Fruit fly (Drosophila melanogaster) whole organism, embryonic: ENCODE data around the gene CG13912.

Experiments
- CG2678 ChIP-seq: fragments of 200-800 bp; sonication (Bioruptor generic); optimal IDR thresholded peaks from 3 replicates; lab custom pipeline; 2019; ENCODE audit warnings: missing biosample characterization, mild to moderate bottlenecking, missing genetic modification characterization, moderate library complexity
- CG3838 ChIP-seq: fragments of 200-800 bp; sonication (Bioruptor generic); optimal IDR thresholded peaks from 3 replicates; lab custom pipeline; 2016; ENCODE audit warnings: missing biosample characterization, missing genetic modification characterization
- Chrac-16 ChIP-seq: fragments of 200-800 bp; sonication (Bioruptor generic); optimal IDR thresholded peaks from 3 replicates; lab custom pipeline; 2016; ENCODE audit warnings: missing biosample characterization, missing genetic modification characterization
- Dip2 ChIP-seq: fragments of 200-800 bp; sonication (Bioruptor generic); IDR thresholded peaks from 2 replicates; pipeline ENCODE4 v1.3.6; 2022; ENCODE audit warnings: missing biosample characterization, missing genetic modification characterization
- Fer3 ChIP-seq: fragments of 200-800 bp; sonication (Bioruptor generic); optimal IDR thresholded peaks from 2 replicates; lab custom pipeline; 2018; ENCODE audit warnings: missing biosample characterization, mild to moderate bottlenecking, missing genetic modification characterization, moderate library complexity
- NC2α ChIP-seq: fragments of 200-800 bp; sonication (Bioruptor generic); optimal IDR thresholded peaks from 2 replicates; lab custom pipeline; 2016; ENCODE audit warnings: missing biosample characterization, missing genetic modification characterization
- ase ChIP-seq: fragments of 200-800 bp; sonication (Bioruptor generic); IDR thresholded peaks from 3 replicates; pipeline ENCODE4 v1.3.6; 2022; ENCODE audit warnings: missing biosample characterization, missing genetic modification characterization
- gce ChIP-seq: fragments of 200-800 bp; sonication (Bioruptor generic); IDR thresholded peaks from 3 replicates; pipeline ENCODE4 v1.3.6; 2022; ENCODE audit warnings: missing biosample characterization, missing genetic modification characterization
- pan ChIP-seq, 4 experiments: fragments of >200 bp in 3 of 4; fragments of 200-800 bp in 1 of 4; sonication (Bioruptor generic) in 1 of 4; optimal IDR thresholded peaks in 3 of 4; IDR thresholded peaks in 1 of 4; 2 replicates each; pipeline versions ENCODE4 v1.3.6 to Lab custom; 2017 to 2022; ENCODE audit warnings: missing biosample characterization in 2 of 4, missing genetic modification characterization in 2 of 4, mixed read lengths in 1 of 4
- sd ChIP-seq: fragments of 200-800 bp; sonication (Bioruptor generic); optimal IDR thresholded peaks from 3 replicates; lab custom pipeline; 2018; ENCODE audit warnings: missing biosample characterization, mild to moderate bottlenecking, missing genetic modification characterization, moderate library complexity

dm6 chr3L:1216460-1216859 lies 27.1 kb downstream of the CG13912 start:
- TF ChIP-seq NC2α (GFP tag; lab: Kevin White, UChicago) (no peak), CG2678 (tag; lab: Kevin White, UChicago) (peak; percentile 60), Dip2 (no peak), Fer3 (tag; lab: Kevin White, UChicago) (peak; percentile 42), gce (no peak), CG3838 (GFP tag; lab: Kevin White, UChicago) (no peak), ase (GFP tag; lab: Robert Waterston, UW) (no peak), pan (optimal IDR thresholded peaks at IDR 0.05; lab: Kevin White, UChicago) (no peak), pan (GFP tag; optimal IDR thresholded peaks at IDR 0.05 in 1 of 2, IDR thresholded peaks at IDR 0.05 in 1 of 2) (no peak), sd (tag; lab: Kevin White, UChicago) (no peak), Chrac-16 (GFP tag; lab: Kevin White, UChicago) (peak; percentile 17)
